Fruit fly (Drosophila melanogaster): ENCODE measurements around the gene Hpr1.

dm6 chr3R:5821750-5822149 lies 510 bp upstream of the Hpr1 start, which contains the start of gene CG46303:
- TF ChIP-seq CG13204 (GFP tag; optimal IDR thresholded peaks at IDR 0.05): no peak
- TF ChIP-seq EcR (GFP tag; optimal IDR thresholded peaks at IDR 0.05): no peak
- no peak for TF ChIP-seq D1 (tag; optimal IDR thresholded peaks at IDR 0.05)
- TF ChIP-seq CG8301 (tag; optimal IDR thresholded peaks at IDR 0.05): no peak
- TF ChIP-seq CG32121 (GFP tag; IDR thresholded peaks at IDR 0.05): no peak
- TF ChIP-seq CG9948 (tag; optimal IDR thresholded peaks at IDR 0.05): no peak
- no peak for TF ChIP-seq Pif1B (GFP tag; optimal IDR thresholded peaks at IDR 0.05)

Data from whole organism, pupa.